Worm (Caenorhabditis elegans): Measurements from ENCODE around the gene reps-1.

ce11 chrV:18998045-18998444 lies 7.7 kb upstream of the reps-1 start, which contains the start of gene tgt-2:
- no peak for TF ChIP-seq lim-7 (GFP tag; IDR thresholded peaks at IDR 0.05)
- TF ChIP-seq mxl-2 (GFP tag; conservative IDR thresholded peaks at IDR 0.05), result no peak
- no peak for TF ChIP-seq snpc-4 (tag; optimal IDR thresholded peaks at IDR 0.05)
- no peak for TF ChIP-seq tag-97 (GFP tag; IDR thresholded peaks at IDR 0.05)
- no peak for TF ChIP-seq daf-12 (tag; optimal IDR thresholded peaks at IDR 0.05)
